Fruit fly (Drosophila melanogaster) whole organism, embryonic: Measurements from ENCODE around the gene Dad1.

Source experiments
- Ada2b ChIP-seq: fragments of 200-800 bp; sonication (Bioruptor generic); IDR thresholded peaks from 2 replicates; pipeline ENCODE4 v1.3.6; 2022; ENCODE audit warnings: missing biosample characterization, missing genetic modification characterization
- Adf1 ChIP-seq: fragments of 200-800 bp; sonication (Bioruptor generic); IDR thresholded peaks from 2 replicates; pipeline ENCODE4 v1.3.6; 2022; ENCODE audit warnings: missing biosample characterization, missing genetic modification characterization
- Asciz ChIP-seq: fragments of 200-800 bp; sonication (Bioruptor generic); optimal IDR thresholded peaks from 2 replicates; lab custom pipeline; 2017; ENCODE audit warnings: missing biosample characterization, mild to moderate bottlenecking, missing genetic modification characterization, missing genetic modification reagents
- B-H2 ChIP-seq: fragments of 200-800 bp; sonication (Bioruptor generic); optimal IDR thresholded peaks from 2 replicates; lab custom pipeline; 2018; ENCODE audit warnings: missing biosample characterization, mild to moderate bottlenecking, missing genetic modification characterization
- Bdp1 ChIP-seq: fragments of 200-800 bp; sonication (Bioruptor generic); optimal IDR thresholded peaks from 3 replicates; lab custom pipeline; 2016; ENCODE audit warnings: missing biosample characterization, missing genetic modification characterization
- CG1233 ChIP-seq: fragments of 200-800 bp; sonication (Bioruptor generic); optimal IDR thresholded peaks from 4 replicates; lab custom pipeline; 2018; ENCODE audit warnings: missing biosample characterization, mild to moderate bottlenecking, missing genetic modification characterization
- CG17328 ChIP-seq: fragments of 200-800 bp; sonication (Bioruptor generic); IDR thresholded peaks from 2 replicates; pipeline ENCODE4 v1.3.6; 2022; ENCODE audit warnings: missing biosample characterization, missing genetic modification characterization
- CG17359 ChIP-seq: fragments of 200-800 bp; sonication (Bioruptor generic); optimal IDR thresholded peaks from 3 replicates; lab custom pipeline; 2018; ENCODE audit warnings: missing biosample characterization, mild to moderate bottlenecking, missing genetic modification characterization, moderate library complexity
- CG17802 ChIP-seq: fragments of 200-800 bp; sonication (Bioruptor generic); optimal IDR thresholded peaks from 2 replicates; lab custom pipeline; 2018; ENCODE audit warnings: missing biosample characterization, mild to moderate bottlenecking, missing genetic modification characterization, moderate library complexity
- CG1792 ChIP-seq: fragments of 200-800 bp; sonication (Bioruptor generic); optimal IDR thresholded peaks from 2 replicates; lab custom pipeline; 2016; ENCODE audit warnings: missing biosample characterization, missing genetic modification characterization
- CG18599 ChIP-seq: fragments of 200-800 bp; sonication (Bioruptor generic); optimal IDR thresholded peaks from 3 replicates; lab custom pipeline; 2017; ENCODE audit warnings: missing biosample characterization, missing genetic modification characterization, mild to moderate bottlenecking, moderate library complexity, missing genetic modification reagents
- CG2875 ChIP-seq: fragments of 200-800 bp; sonication (Bioruptor generic); optimal IDR thresholded peaks from 2 replicates; lab custom pipeline; 2017; ENCODE audit warnings: missing biosample characterization, mild to moderate bottlenecking, missing genetic modification characterization, missing genetic modification reagents
- CG3847 ChIP-seq: fragments of 200-800 bp; sonication (Bioruptor generic); IDR thresholded peaks from 2 replicates; pipeline ENCODE4 v1.3.6; 2022; ENCODE audit warnings: missing biosample characterization, missing genetic modification characterization
- CG4404 ChIP-seq: fragments of 200-800 bp; sonication (Bioruptor generic); IDR thresholded peaks from 2 replicates; pipeline ENCODE4 v1.3.6; 2022; ENCODE audit warnings: missing biosample characterization, missing genetic modification characterization
- CG6683 ChIP-seq: fragments of 200-800 bp; sonication (Bioruptor generic); optimal IDR thresholded peaks from 2 replicates; lab custom pipeline; 2017; ENCODE audit warnings: missing biosample characterization, mild to moderate bottlenecking, missing genetic modification characterization, missing genetic modification reagents
- CG6791 ChIP-seq: fragments of 200-800 bp; sonication (Bioruptor generic); IDR thresholded peaks from 3 replicates; pipeline ENCODE4 v1.3.6; 2022; ENCODE audit warnings: missing biosample characterization, missing genetic modification characterization; ENCODE audit not compliant: partially characterized antibody
- CG6813 ChIP-seq: fragments of 200-800 bp; sonication (Bioruptor generic); optimal IDR thresholded peaks from 2 replicates; lab custom pipeline; 2017; ENCODE audit warnings: missing biosample characterization, missing genetic modification characterization, mild to moderate bottlenecking, moderate library complexity, missing genetic modification reagents
- CG6854 ChIP-seq: fragments of 200-800 bp; sonication (Bioruptor generic); optimal IDR thresholded peaks from 3 replicates; lab custom pipeline; 2017; ENCODE audit warnings: missing biosample characterization, mild to moderate bottlenecking, missing genetic modification characterization
- CG7963 ChIP-seq: fragments of 200-800 bp; sonication (Bioruptor generic); IDR thresholded peaks from 3 replicates; pipeline ENCODE4 v1.3.6; 2022; ENCODE audit warnings: missing biosample characterization, missing genetic modification characterization; ENCODE audit not compliant: partially characterized antibody
- CG8359 ChIP-seq: fragments of 200-800 bp; sonication (Bioruptor generic); optimal IDR thresholded peaks from 2 replicates; lab custom pipeline; 2017; ENCODE audit warnings: missing biosample characterization, mild to moderate bottlenecking, missing genetic modification characterization, borderline replicate concordance
- CG8765 ChIP-seq: fragments of 200-800 bp; sonication (Bioruptor generic); IDR thresholded peaks from 2 replicates; pipeline ENCODE4 v1.3.6; 2022; ENCODE audit warnings: missing biosample characterization, missing genetic modification characterization
- HmgZ ChIP-seq: fragments of 200-800 bp; sonication (Bioruptor generic); optimal IDR thresholded peaks from 2 replicates; lab custom pipeline; 2018; ENCODE audit warnings: missing biosample characterization, mild to moderate bottlenecking, missing genetic modification characterization
- Jarid2 ChIP-seq: fragments of 200-800 bp; sonication (Bioruptor generic); optimal IDR thresholded peaks from 3 replicates; lab custom pipeline; 2017; ENCODE audit warnings: mild to moderate bottlenecking, missing biosample characterization, missing genetic modification reagents, missing genetic modification characterization
- Lpt ChIP-seq: fragments of >200 bp; optimal IDR thresholded peaks from 2 replicates; lab custom pipeline; 2018; ENCODE audit warnings: missing biosample characterization, missing genetic modification characterization
- Meics ChIP-seq: fragments of 200-800 bp; sonication (Bioruptor generic); optimal IDR thresholded peaks from 2 replicates; lab custom pipeline; 2017; ENCODE audit warnings: missing biosample characterization, mild to moderate bottlenecking, missing genetic modification characterization
- Nf-YC ChIP-seq: fragments of 200-800 bp; optimal IDR thresholded peaks from 3 replicates; lab custom pipeline; 2019; ENCODE audit warnings: missing biosample characterization, mild to moderate bottlenecking, missing genetic modification characterization, moderate library complexity
- Oli ChIP-seq: fragments of 200-800 bp; sonication (Bioruptor generic); optimal IDR thresholded peaks from 2 replicates; lab custom pipeline; 2018; ENCODE audit warnings: missing biosample characterization, mild to moderate bottlenecking, missing genetic modification characterization, moderate library complexity
- bigmax ChIP-seq: fragments of 200-800 bp; sonication (Bioruptor generic); optimal IDR thresholded peaks from 2 replicates; lab custom pipeline; 2018; ENCODE audit warnings: missing biosample characterization, mild to moderate bottlenecking, missing genetic modification characterization
- ci ChIP-seq: fragments of 200-800 bp; sonication (Bioruptor generic); IDR thresholded peaks from 3 replicates; pipeline ENCODE4 v1.3.6; 2022; ENCODE audit warnings: missing biosample characterization, missing genetic modification characterization
- da ChIP-seq: fragments of 200-800 bp; sonication (Bioruptor generic); optimal IDR thresholded peaks from 2 replicates; lab custom pipeline; 2016; ENCODE audit warnings: missing biosample characterization, missing genetic modification characterization
- fd96Cb ChIP-seq: fragments of 200-800 bp; sonication (Bioruptor generic); optimal IDR thresholded peaks from 2 replicates; lab custom pipeline; 2018; ENCODE audit warnings: missing biosample characterization, mild to moderate bottlenecking, missing genetic modification characterization, moderate library complexity
- gcm2 ChIP-seq: fragments of 200-800 bp; sonication (Bioruptor generic); optimal IDR thresholded peaks from 2 replicates; lab custom pipeline; 2016; ENCODE audit warnings: missing biosample characterization, missing genetic modification characterization
- gfzf ChIP-seq: fragments of 200-800 bp; sonication (Bioruptor generic); optimal IDR thresholded peaks from 2 replicates; lab custom pipeline; 2016; ENCODE audit warnings: missing biosample characterization, mild to moderate bottlenecking, missing genetic modification characterization, moderate library complexity
- grau ChIP-seq: fragments of 200-800 bp; optimal IDR thresholded peaks from 3 replicates; lab custom pipeline; 2019; ENCODE audit warnings: missing biosample characterization, mild to moderate bottlenecking, missing genetic modification characterization, moderate library complexity
- her ChIP-seq: fragments of 200-800 bp; sonication (Bioruptor generic); optimal IDR thresholded peaks from 2 replicates; lab custom pipeline; 2016; ENCODE audit warnings: missing biosample characterization, missing genetic modification characterization
- knrl ChIP-seq: fragments of 200-800 bp; sonication (Bioruptor generic); IDR thresholded peaks from 3 replicates; pipeline ENCODE4 v1.3.6; 2022; ENCODE audit warnings: missing biosample characterization, missing genetic modification characterization; ENCODE audit not compliant: partially characterized antibody
- lab ChIP-seq: fragments of 200-800 bp; sonication (Bioruptor generic); optimal IDR thresholded peaks from 3 replicates; lab custom pipeline; 2017; ENCODE audit warnings: missing biosample characterization, missing genetic modification characterization, mild to moderate bottlenecking, moderate library complexity, missing genetic modification reagents
- odd ChIP-seq: fragments of 200-800 bp; sonication (Bioruptor generic); optimal IDR thresholded peaks from 2 replicates; lab custom pipeline; 2017; ENCODE audit warnings: missing biosample characterization, mild to moderate bottlenecking, missing genetic modification characterization
- peb ChIP-seq: fragments of 200-800 bp; sonication (Bioruptor generic); IDR thresholded peaks from 2 replicates; pipeline ENCODE4 v1.3.6; 2022; ENCODE audit warnings: missing biosample characterization, missing genetic modification characterization
- prd ChIP-seq, 3 experiments: fragments of >200 bp in 2 of 3; fragments of 200-800 bp in 1 of 3; sonication (Bioruptor generic) in 1 of 3; optimal IDR thresholded peaks in 2 of 3; IDR thresholded peaks in 1 of 3; 2 replicates in 2 of 3; 3 replicates in 1 of 3; pipeline versions ENCODE4 v1.3.6 to Lab custom; 2017 to 2022; ENCODE audit warnings: missing biosample characterization in 1 of 3, missing genetic modification characterization in 1 of 3
- rib ChIP-seq: fragments of 200-800 bp; sonication (Bioruptor generic); IDR thresholded peaks from 2 replicates; pipeline ENCODE4 v1.3.6; 2022; ENCODE audit warnings: missing biosample characterization, missing genetic modification characterization
- ro ChIP-seq: fragments of 200-800 bp; sonication (Bioruptor generic); IDR thresholded peaks from 2 replicates; pipeline ENCODE4 v1.3.6; 2022; ENCODE audit warnings: missing biosample characterization, missing genetic modification characterization
- seq ChIP-seq: fragments of 200-800 bp; sonication (Bioruptor generic); IDR thresholded peaks from 2 replicates; pipeline ENCODE4 v1.3.6; 2022; ENCODE audit warnings: missing biosample characterization, missing genetic modification characterization
- slp2 ChIP-seq: fragments of 200-800 bp; sonication (Bioruptor generic); optimal IDR thresholded peaks from 2 replicates; lab custom pipeline; 2016; ENCODE audit warnings: missing biosample characterization, missing genetic modification characterization
- tio ChIP-seq: fragments of 200-800 bp; sonication (Bioruptor generic); optimal IDR thresholded peaks from 2 replicates; lab custom pipeline; 2017; ENCODE audit warnings: missing biosample characterization, missing genetic modification characterization, inconsistent platforms
- trh ChIP-seq: fragments of 200-800 bp; sonication (Bioruptor generic); optimal IDR thresholded peaks from 2 replicates; lab custom pipeline; 2016; ENCODE audit warnings: missing biosample characterization, missing genetic modification characterization
- vnd ChIP-seq: fragments of 200-800 bp; sonication (Bioruptor generic); IDR thresholded peaks from 3 replicates; pipeline ENCODE4 v1.3.6; 2022; ENCODE audit warnings: missing biosample characterization, missing genetic modification characterization; ENCODE audit not compliant: partially characterized antibody
- vvl ChIP-seq: fragments of 200-800 bp; sonication (Bioruptor generic); IDR thresholded peaks from 2 replicates; pipeline ENCODE4 v1.3.6; 2022; ENCODE audit warnings: missing biosample characterization, missing genetic modification characterization
- wdn ChIP-seq: fragments of 200-800 bp; sonication (Bioruptor generic); IDR thresholded peaks from 2 replicates; pipeline ENCODE4 v1.3.6; 2022; ENCODE audit warnings: missing biosample characterization, missing genetic modification characterization

The Dad1 gene

dm6 chr2L:8384108-8384601 lies at the start of gene Dad1, which contains the start of gene CG13384 (continued):
- TF ChIP-seq knrl (peak; percentile 62), lab (GFP tag; lab: Kevin White, UChicago) (peak; percentile 95), CG8359 (GFP tag; lab: Kevin White, UChicago) (peak; percentile 51), Oli (peak; percentile 91), grau (tag; lab: Kevin White, UChicago) (peak; percentile 100), ro (GFP tag; lab: Robert Waterston, UW) (peak; percentile 72), bigmax (no peak), Bdp1 (GFP tag; lab: Kevin White, UChicago) (peak; percentile 63), CG1233 (GFP tag; lab: Kevin White, UChicago) (peak; percentile 91), trh (peak; percentile 78), tio (GFP tag; lab: Kevin White, UChicago) (peak; percentile 88), fd96Cb (peak; percentile 90), Adf1 (GFP tag; lab: Robert Waterston, UW) (peak; percentile 72), CG3847 (GFP tag; lab: Robert Waterston, UW) (peak; percentile 94), B-H2 (peak; percentile 96), gfzf (peak; percentile 65), CG17802 (tag; lab: Kevin White, UChicago) (peak; percentile 28), CG4404 (peak; percentile 91), rib (GFP tag; lab: Robert Waterston, UW) (peak; percentile 88), CG6683 (peak; percentile 86), CG7963 (GFP tag; lab: Robert Waterston, UW) (no peak), CG1792 (GFP tag; lab: Kevin White, UChicago) (no peak), prd (optimal IDR thresholded peaks at IDR 0.05; lab: Kevin White, UChicago) (no peak), prd (GFP tag; IDR thresholded peaks at IDR 0.05; lab: Robert Waterston, UW) (peak; percentile 95), gcm2 (GFP tag; lab: Kevin White, UChicago) (no peak), odd (GFP tag; lab: Kevin White, UChicago) (peak; percentile 87), CG8765 (GFP tag; lab: Robert Waterston, UW) (peak; percentile 78; the same call in 1 of the 2 replicates), CG6854 (GFP tag; lab: Kevin White, UChicago) (peak; percentile 88), peb (GFP tag; lab: Robert Waterston, UW) (peak; percentile 85), Asciz (GFP tag; lab: Kevin White, UChicago) (peak; percentile 80), ci (GFP tag; lab: Robert Waterston, UW) (0 out of 3 replicates have a peak, but pooled peaks have one; percentile 48), CG2875 (GFP tag; lab: Kevin White, UChicago) (peak; percentile 66), CG18599 (peak; percentile 96), CG6813 (GFP tag; lab: Kevin White, UChicago) (peak; percentile 84), Meics (GFP tag; lab: Kevin White, UChicago) (peak; percentile 95), CG17359 (tag; lab: Kevin White, UChicago) (peak; percentile 92), her (GFP tag; lab: Kevin White, UChicago) (peak; percentile 26), Jarid2 (GFP tag; lab: Kevin White, UChicago) (peak; percentile 69), CG6791 (GFP tag; lab: Robert Waterston, UW) (no peak; the same call in 2 of the 3 replicates), vnd (GFP tag; lab: Robert Waterston, UW) (no peak), wdn (GFP tag; lab: Robert Waterston, UW) (peak; percentile 86), Lpt (no peak), CG17328 (peak; percentile 87), da (no peak), seq (GFP tag; lab: Robert Waterston, UW) (peak; percentile 91), vvl (GFP tag; lab: Robert Waterston, UW) (peak; percentile 95), slp2 (GFP tag; lab: Kevin White, UChicago) (no peak), HmgZ (tag; lab: Kevin White, UChicago) (peak; percentile 86), Nf-YC (tag; lab: Kevin White, UChicago) (peak; percentile 91), Ada2b (GFP tag; lab: Robert Waterston, UW) (peak; percentile 83)
